Worm (Caenorhabditis elegans) whole organism, midembryonic: ENCODE data around the gene par-3.

Experiments
- T22C8.4 ChIP-seq: fragments of 200-800 bp; sonication (Bioruptor generic); IDR thresholded peaks from 2 replicates; pipeline ENCODE4 v1.3.6; 2022; ENCODE audit warnings: missing genetic modification characterization, missing compliant biosample characterization
- cog-1 ChIP-seq: sonication (generic microtip); optimal IDR thresholded peaks from 2 replicates; lab custom pipeline; 2016; ENCODE audit warnings: missing genetic modification characterization, missing compliant biosample characterization

ce11 chrIII:5630350-5630749 lies 33.7 kb upstream of the par-3 start:
- TF ChIP-seq T22C8.4 (GFP tag; lab: Robert Waterston, UW) (no peak), cog-1 (tag; lab: Kevin White, UChicago) (no peak)
